Fruit fly (Drosophila melanogaster) whole organism, adult: ENCODE measurements around the gene CG1271.

Experiments
- CG11617 ChIP-seq: fragments of 200-800 bp; sonication (Bioruptor generic); optimal IDR thresholded peaks from 2 replicates; lab custom pipeline; 2017; ENCODE audit warnings: mild to moderate bottlenecking, missing biosample characterization, missing genetic modification reagents, missing genetic modification characterization
- CG12768 ChIP-seq: fragments of 200-800 bp; sonication (Bioruptor generic); optimal IDR thresholded peaks from 2 replicates; lab custom pipeline; 2017; ENCODE audit warnings: missing biosample characterization, missing genetic modification characterization, mild to moderate bottlenecking, moderate library complexity, missing genetic modification reagents
- CG14711 ChIP-seq: fragments of 200-800 bp; sonication (Bioruptor generic); optimal IDR thresholded peaks from 2 replicates; lab custom pipeline; 2018; ENCODE audit warnings: missing biosample characterization, mild to moderate bottlenecking, missing genetic modification characterization, moderate library complexity
- CG1620 ChIP-seq: fragments of 200-800 bp; sonication (Bioruptor generic); optimal IDR thresholded peaks from 2 replicates; lab custom pipeline; 2016; ENCODE audit warnings: missing biosample characterization, missing genetic modification characterization
- CG33017 ChIP-seq: fragments of 200-800 bp; sonication (Bioruptor generic); optimal IDR thresholded peaks from 2 replicates; lab custom pipeline; 2018; ENCODE audit warnings: missing biosample characterization, mild to moderate bottlenecking, missing genetic modification characterization, moderate library complexity
- CG5204 ChIP-seq: fragments of 200-800 bp; sonication (Bioruptor generic); optimal IDR thresholded peaks from 2 replicates; lab custom pipeline; 2016; ENCODE audit warnings: missing biosample characterization, missing genetic modification characterization
- CG7045 ChIP-seq: fragments of 200-800 bp; sonication (Bioruptor generic); optimal IDR thresholded peaks from 2 replicates; lab custom pipeline; 2017; ENCODE audit warnings: missing biosample characterization, mild to moderate bottlenecking, missing genetic modification characterization
- CG7101 ChIP-seq: fragments of 200-800 bp; sonication (Bioruptor generic); optimal IDR thresholded peaks from 2 replicates; lab custom pipeline; 2018; ENCODE audit warnings: missing biosample characterization, mild to moderate bottlenecking, missing genetic modification characterization, moderate library complexity
- Clk ChIP-seq: fragments of 200-800 bp; sonication (Bioruptor generic); optimal IDR thresholded peaks from 2 replicates; lab custom pipeline; 2017; ENCODE audit warnings: missing biosample characterization, missing genetic modification characterization
- Crg-1 ChIP-seq: fragments of 200-800 bp; sonication (Bioruptor generic); optimal IDR thresholded peaks from 2 replicates; lab custom pipeline; 2016; ENCODE audit warnings: missing biosample characterization, missing genetic modification characterization
- Hr96 ChIP-seq: fragments of 200-800 bp; sonication (Bioruptor generic); optimal IDR thresholded peaks from 2 replicates; lab custom pipeline; 2016; ENCODE audit warnings: missing biosample characterization, missing genetic modification characterization
- Mnt ChIP-seq: fragments of 200-800 bp; sonication (Bioruptor generic); optimal IDR thresholded peaks from 2 replicates; lab custom pipeline; 2016; ENCODE audit warnings: missing biosample characterization, mild to moderate bottlenecking, missing genetic modification characterization
- bab1 ChIP-seq: fragments of 200-800 bp; sonication (Bioruptor generic); optimal IDR thresholded peaks from 3 replicates; lab custom pipeline; 2019; ENCODE audit warnings: missing biosample characterization, mild to moderate bottlenecking, missing genetic modification characterization, moderate library complexity
- cic ChIP-seq: fragments of 200-800 bp; sonication (Bioruptor generic); optimal IDR thresholded peaks from 2 replicates; lab custom pipeline; 2017; ENCODE audit warnings: missing biosample characterization, mild to moderate bottlenecking, missing genetic modification characterization, moderate library complexity
- cnc ChIP-seq, 2 experiments: fragments of >200 bp; optimal IDR thresholded peaks; 2 replicates each; lab custom pipeline; 2017
- kay ChIP-seq: fragments of 200-800 bp; sonication (Bioruptor generic); peaks from one replicate; lab custom pipeline; 2016; ENCODE audit warnings: missing biosample characterization, missing genetic modification characterization, borderline replicate concordance
- ovo ChIP-seq: fragments of 200-800 bp; sonication (Bioruptor generic); optimal IDR thresholded peaks from 2 replicates; lab custom pipeline; 2016; ENCODE audit warnings: missing biosample characterization, missing genetic modification characterization
- pad ChIP-seq: fragments of 200-800 bp; sonication (Bioruptor generic); optimal IDR thresholded peaks from 3 replicates; lab custom pipeline; 2017; ENCODE audit warnings: missing biosample characterization, missing genetic modification characterization, mild to moderate bottlenecking, moderate library complexity, missing genetic modification reagents
- tj ChIP-seq: fragments of 200-800 bp; sonication (Bioruptor generic); optimal IDR thresholded peaks from 3 replicates; lab custom pipeline; 2017; ENCODE audit warnings: missing biosample characterization, mild to moderate bottlenecking, missing genetic modification characterization, moderate library complexity
- toe ChIP-seq: fragments of 200-800 bp; sonication (Bioruptor generic); optimal IDR thresholded peaks from 2 replicates; lab custom pipeline; 2016; ENCODE audit warnings: missing biosample characterization, missing genetic modification characterization

The CG1271 gene

dm6 chr3L:3054099-3054498 lies 1.8 kb downstream of the CG1271 start:
- no peak for TF ChIP-seq ovo
- TF ChIP-seq Clk (GFP tag; lab: Kevin White, UChicago) = no peak
- no peak for TF ChIP-seq CG14711 (tag; lab: Kevin White, UChicago)
- TF ChIP-seq CG12768 (GFP tag; lab: Kevin White, UChicago) = no peak
- TF ChIP-seq bab1 = no peak
- TF ChIP-seq toe (GFP tag; lab: Kevin White, UChicago) = no peak
- TF ChIP-seq tj = no peak

- no peak for TF ChIP-seq cnc (optimal IDR thresholded peaks at IDR 0.05; lab: Kevin White, UChicago)
- TF ChIP-seq bab1 = peak; percentile 31
- no peak for TF ChIP-seq cic (GFP tag; lab: Kevin White, UChicago)
- no peak for TF ChIP-seq Clk (GFP tag; lab: Kevin White, UChicago)
- TF ChIP-seq Mnt = peak; percentile 59
- TF ChIP-seq CG12768 (GFP tag; lab: Kevin White, UChicago) = no peak
These were observed 2.5 kb downstream of the CG1271 start, which contains the start of gene CG16753 for dm6 chr3L:3054851-3055250. TSS of gene CG16753 (plus strand) at chr3L:3055079.

- no peak for TF ChIP-seq CG1620 (GFP tag; lab: Kevin White, UChicago)
- peak; percentile 74 for TF ChIP-seq tj
These were observed 6.9 kb downstream of the CG1271 start for dm6 chr3L:3058970-3059883.

- TF ChIP-seq Clk (GFP tag; lab: Kevin White, UChicago) = peak; percentile 100
- TF ChIP-seq cic (GFP tag; lab: Kevin White, UChicago) = peak; percentile 95
- peak; percentile 98 for TF ChIP-seq ovo
- no peak for TF ChIP-seq cnc (optimal IDR thresholded peaks at IDR 0.05; lab: Kevin White, UChicago)
- peak; percentile 100 for TF ChIP-seq CG11617 (GFP tag; lab: Kevin White, UChicago)
- TF ChIP-seq CG7101 (tag; lab: Kevin White, UChicago) = peak; percentile 100
- TF ChIP-seq CG5204 (GFP tag; lab: Kevin White, UChicago) = no peak
- TF ChIP-seq CG33017 (tag; lab: Kevin White, UChicago) = peak; percentile 99
- TF ChIP-seq Crg-1 (GFP tag; lab: Kevin White, UChicago) = peak; percentile 100
- peak; percentile 100 for TF ChIP-seq Hr96 (GFP tag; lab: Kevin White, UChicago)
- peak; percentile 100 for TF ChIP-seq CG12768 (GFP tag; lab: Kevin White, UChicago)
- TF ChIP-seq pad (GFP tag; lab: Kevin White, UChicago) = peak; percentile 98
- peak; percentile 100 for TF ChIP-seq CG7045 (GFP tag; lab: Kevin White, UChicago)
- peak; percentile 98 for TF ChIP-seq tj
- TF ChIP-seq Mnt = peak; percentile 99
- peak; percentile 99 for TF ChIP-seq bab1
- TF ChIP-seq kay = peak; percentile 100
- peak; percentile 98 for TF ChIP-seq CG14711 (tag; lab: Kevin White, UChicago)
- peak; percentile 100 for TF ChIP-seq toe (GFP tag; lab: Kevin White, UChicago)
- TF ChIP-seq CG1620 (GFP tag; lab: Kevin White, UChicago) = peak; percentile 100
These were observed 8.0 kb downstream of the CG1271 start for dm6 chr3L:3060054-3060979.

- TF ChIP-seq pad (GFP tag; lab: Kevin White, UChicago) = peak; percentile 93
These were observed 8.8 kb downstream of the CG1271 start for dm6 chr3L:3061069-3061468.

dm6 chr3L:3069774-3070173 lies 17.5 kb downstream of the CG1271 start:
- TF ChIP-seq tj = peak; percentile 9
- TF ChIP-seq ovo = no peak
- TF ChIP-seq cic (GFP tag; lab: Kevin White, UChicago) = peak; percentile 68
- peak; percentile 47 for TF ChIP-seq Mnt
- TF ChIP-seq pad (GFP tag; lab: Kevin White, UChicago) = peak; percentile 95
- TF ChIP-seq CG14711 (tag; lab: Kevin White, UChicago) = no peak
- TF ChIP-seq cnc (optimal IDR thresholded peaks at IDR 0.05; lab: Kevin White, UChicago) = no peak
